Worm (Caenorhabditis elegans): Measurements from ENCODE around the gene jhdm-1.

DNA sequence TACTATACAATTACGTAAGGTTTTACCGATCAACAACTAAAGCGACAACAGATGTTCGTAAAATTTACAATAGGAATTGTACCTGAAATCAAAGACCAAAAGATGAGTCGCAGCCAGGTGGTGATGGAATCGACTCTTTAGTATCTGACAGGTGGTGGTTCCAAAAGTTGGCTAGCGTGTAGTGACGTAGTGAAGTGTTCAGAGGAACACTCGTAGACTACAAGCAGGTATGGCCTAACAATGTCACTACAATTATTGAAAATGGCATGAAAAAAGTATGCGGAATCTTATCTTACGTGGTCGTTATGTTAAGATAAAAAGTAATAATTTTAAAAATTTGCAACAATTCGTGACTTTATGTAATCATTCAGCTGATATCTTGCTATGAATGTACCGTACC is 32.8 kb upstream of the jhdm-1 start:
- no peak for TF ChIP-seq dao-5 (tag; optimal IDR thresholded peaks at IDR 0.05)
- TF ChIP-seq him-1 (tag; optimal IDR thresholded peaks at IDR 0.05), result no peak
- TF ChIP-seq W03F9.2 (tag; optimal IDR thresholded peaks at IDR 0.05), result no peak

All from whole organism, L4/young adult.